Worm (Caenorhabditis elegans) whole organism, L2 larva: ENCODE measurements around the gene F18E9.1.

Source experiments
- R02D3.7 ChIP-seq: fragments of 150-350 bp; optimal IDR thresholded peaks from 2 replicates; lab custom pipeline; 2014; ENCODE audit warnings: missing biosample characterization, missing genetic modification characterization
- ZK546.5 ChIP-seq: sonication (generic microtip); optimal IDR thresholded peaks from 2 replicates; lab custom pipeline; 2017; ENCODE audit warnings: missing biosample characterization, missing genetic modification characterization
- blmp-1 ChIP-seq: sonication (generic microtip); optimal IDR thresholded peaks from 2 replicates; lab custom pipeline; 2017; ENCODE audit warnings: missing genetic modification characterization, mild to moderate bottlenecking, missing compliant biosample characterization, antibody characterized with exemption, moderate library complexity; ENCODE audit not compliant: insufficient read depth
- ceh-82 ChIP-seq: fragments of 150-350 bp; optimal IDR thresholded peaks from 2 replicates; lab custom pipeline; 2014; ENCODE audit warnings: missing biosample characterization, missing genetic modification characterization
- fos-1 ChIP-seq: fragments of 150-350 bp; optimal IDR thresholded peaks from 2 replicates; lab custom pipeline; 2014; ENCODE audit warnings: missing biosample characterization, missing genetic modification characterization
- lin-11 ChIP-seq: fragments of 150-350 bp; sonication (generic microtip); optimal IDR thresholded peaks from 2 replicates; lab custom pipeline; 2014; ENCODE audit warnings: missing biosample characterization, missing genetic modification characterization, inconsistent platforms, mixed read lengths
- lin-39 ChIP-seq: fragments of 150-350 bp; optimal IDR thresholded peaks from 2 replicates; lab custom pipeline; 2014; ENCODE audit warnings: missing biosample characterization, missing genetic modification reagents, missing genetic modification characterization
- nhr-25 ChIP-seq: fragments of 150-350 bp; sonication (generic microtip); optimal IDR thresholded peaks from 3 replicates; lab custom pipeline; 2014; ENCODE audit warnings: missing biosample characterization, missing genetic modification characterization
- snpc-4 ChIP-seq: fragments of 150-350 bp; optimal IDR thresholded peaks from 2 replicates; lab custom pipeline; 2014; ENCODE audit warnings: missing biosample characterization, missing genetic modification characterization
- unc-39 ChIP-seq: fragments of 150-350 bp; optimal IDR thresholded peaks from 2 replicates; lab custom pipeline; 2014; ENCODE audit warnings: missing biosample characterization, missing genetic modification characterization
- zag-1 ChIP-seq: fragments of 150-350 bp; optimal IDR thresholded peaks from 2 replicates; lab custom pipeline; 2014; ENCODE audit warnings: missing biosample characterization, missing genetic modification characterization

- TF ChIP-seq lin-39, result no peak
- no peak for TF ChIP-seq snpc-4 (tag; lab: Kevin White, UChicago)
- TF ChIP-seq fos-1, result peak; percentile 38
- TF ChIP-seq blmp-1 (tag; lab: Kevin White, UChicago), result no peak
- TF ChIP-seq zag-1 (tag; lab: Kevin White, UChicago), result no peak
- TF ChIP-seq R02D3.7 (tag; lab: Kevin White, UChicago), result no peak
- TF ChIP-seq nhr-25, result no peak
- no peak for TF ChIP-seq ZK546.5 (tag; lab: Kevin White, UChicago)
- no peak for TF ChIP-seq ceh-82 (tag; lab: Kevin White, UChicago)
- TF ChIP-seq lin-11, result no peak
- TF ChIP-seq unc-39, result no peak
These were observed 3.7 kb downstream of the F18E9.1 start, which contains the start of the genes H35N09.2 and H35N09.1 for ce11 chrX:8605005-8605404.
